Worm (Caenorhabditis elegans) whole organism, L3 larva: ENCODE measurements around the gene F19D8.2.

ENCODE experiments used
- ZK546.5 ChIP-seq: sonication (generic microtip); optimal IDR thresholded peaks from 2 replicates; lab custom pipeline; 2017; ENCODE audit warnings: missing biosample characterization, missing genetic modification characterization
- aly-2 ChIP-seq: fragments of 150-350 bp; optimal IDR thresholded peaks from 2 replicates; lab custom pipeline; 2014; ENCODE audit warnings: missing biosample characterization, missing genetic modification characterization
- ama-1 ChIP-seq: fragments of 150-350 bp; optimal IDR thresholded peaks from 2 replicates; lab custom pipeline; 2018
- ceh-16 ChIP-seq: sonication (generic microtip); optimal IDR thresholded peaks from 2 replicates; lab custom pipeline; 2017; ENCODE audit warnings: missing biosample characterization, missing genetic modification characterization
- ceh-28 ChIP-seq: fragments of 150-350 bp; optimal IDR thresholded peaks from 2 replicates; lab custom pipeline; 2014; ENCODE audit warnings: missing biosample characterization, missing genetic modification reagents, missing genetic modification characterization
- daf-12 ChIP-seq: fragments of 150-350 bp; optimal IDR thresholded peaks from 2 replicates; lab custom pipeline; 2014; ENCODE audit warnings: missing biosample characterization, missing genetic modification reagents, missing genetic modification characterization
- egl-27 ChIP-seq: sonication (generic microtip); optimal IDR thresholded peaks from 4 replicates; lab custom pipeline; 2017; ENCODE audit warnings: missing biosample characterization, missing genetic modification reagents, missing genetic modification characterization
- egl-5 ChIP-seq: fragments of 150-350 bp; optimal IDR thresholded peaks from 2 replicates; lab custom pipeline; 2017; ENCODE audit warnings: missing biosample characterization, missing genetic modification reagents, missing genetic modification characterization, inconsistent platforms
- elt-1 ChIP-seq: fragments of 150-350 bp; optimal IDR thresholded peaks from 2 replicates; lab custom pipeline; 2014; ENCODE audit warnings: missing biosample characterization, missing genetic modification characterization
- elt-2 ChIP-seq: sonication (generic microtip); optimal IDR thresholded peaks from 2 replicates; lab custom pipeline; 2016; ENCODE audit warnings: missing genetic modification reagents, mild to moderate bottlenecking, missing genetic modification characterization, missing compliant biosample characterization
- elt-3 ChIP-seq, 3 experiments: fragments of 150-350 bp in 1 of 3; sonication (generic microtip) in 2 of 3; optimal IDR thresholded peaks; 2 replicates in 2 of 3; 4 replicates in 1 of 3; lab custom pipeline; 2014 to 2017; ENCODE audit warnings: missing biosample characterization in 3 of 3, missing genetic modification characterization in 3 of 3
- fkh-2 ChIP-seq: fragments of 150-350 bp; optimal IDR thresholded peaks from 2 replicates; lab custom pipeline; 2014; ENCODE audit warnings: missing biosample characterization, missing genetic modification reagents, missing genetic modification characterization
- fos-1 ChIP-seq: fragments of 150-350 bp; optimal IDR thresholded peaks from 2 replicates; lab custom pipeline; 2014; ENCODE audit warnings: missing biosample characterization, missing genetic modification characterization
- hmg-11 ChIP-seq: sonication (generic microtip); optimal IDR thresholded peaks from 2 replicates; lab custom pipeline; 2016; ENCODE audit warnings: missing genetic modification characterization, missing compliant biosample characterization
- jun-1 ChIP-seq: fragments of 150-350 bp; optimal IDR thresholded peaks from 2 replicates; lab custom pipeline; 2014; ENCODE audit warnings: missing biosample characterization, missing genetic modification reagents, missing genetic modification characterization
- lin-15B ChIP-seq: fragments of 150-350 bp; optimal IDR thresholded peaks from 2 replicates; lab custom pipeline; 2014; ENCODE audit warnings: missing biosample characterization, missing genetic modification characterization
- lin-39 ChIP-seq: fragments of 150-350 bp; optimal IDR thresholded peaks from 2 replicates; lab custom pipeline; 2018; ENCODE audit warnings: missing biosample characterization, missing genetic modification reagents, missing genetic modification characterization
- lsy-12 ChIP-seq: sonication (generic microtip); optimal IDR thresholded peaks from 2 replicates; lab custom pipeline; 2016; ENCODE audit warnings: mild to moderate bottlenecking, missing genetic modification characterization, missing compliant biosample characterization
- mdl-1 ChIP-seq: fragments of 150-350 bp; optimal IDR thresholded peaks from 2 replicates; lab custom pipeline; 2014; ENCODE audit warnings: missing biosample characterization, missing genetic modification characterization
- mml-1 ChIP-seq: fragments of 150-350 bp; sonication (generic microtip); optimal IDR thresholded peaks from 3 replicates; lab custom pipeline; 2014; ENCODE audit warnings: missing biosample characterization, missing genetic modification characterization
- nfya-1 ChIP-seq: sonication (generic microtip); optimal IDR thresholded peaks from 2 replicates; lab custom pipeline; 2017; ENCODE audit warnings: missing genetic modification characterization, mild to moderate bottlenecking, missing compliant biosample characterization, antibody characterized with exemption, moderate library complexity; ENCODE audit not compliant: insufficient read depth
- nhr-11 ChIP-seq: fragments of 150-350 bp; optimal IDR thresholded peaks from 2 replicates; lab custom pipeline; 2014; ENCODE audit warnings: missing biosample characterization, missing genetic modification characterization
- nhr-12 ChIP-seq: fragments of 150-350 bp; optimal IDR thresholded peaks from 2 replicates; lab custom pipeline; 2014; ENCODE audit warnings: missing biosample characterization, missing genetic modification characterization
- nhr-23 ChIP-seq: fragments of 150-350 bp; optimal IDR thresholded peaks from 2 replicates; lab custom pipeline; 2014; ENCODE audit warnings: missing biosample characterization, missing genetic modification reagents, missing genetic modification characterization
- nhr-43 ChIP-seq: sonication (generic microtip); optimal IDR thresholded peaks from 2 replicates; lab custom pipeline; 2016; ENCODE audit warnings: mild to moderate bottlenecking, missing genetic modification characterization, missing compliant biosample characterization; ENCODE audit not compliant: poor library complexity, severe bottlenecking
- nhr-67 ChIP-seq: fragments of 150-350 bp; optimal IDR thresholded peaks from 2 replicates; lab custom pipeline; 2014; ENCODE audit warnings: missing biosample characterization, missing genetic modification characterization
- nhr-77 ChIP-seq: fragments of 150-350 bp; optimal IDR thresholded peaks from 2 replicates; lab custom pipeline; 2014; ENCODE audit warnings: missing biosample characterization, missing genetic modification characterization
- pha-4 ChIP-seq: fragments of 150-350 bp; optimal IDR thresholded peaks from 2 replicates; lab custom pipeline; 2014; ENCODE audit warnings: missing biosample characterization, missing genetic modification reagents, missing genetic modification characterization
- pqm-1 ChIP-seq: fragments of 150-350 bp; optimal IDR thresholded peaks from 2 replicates; lab custom pipeline; 2017; ENCODE audit warnings: missing biosample characterization, missing genetic modification characterization, inconsistent platforms
- sea-2 ChIP-seq: fragments of 150-350 bp; sonication (generic microtip); optimal IDR thresholded peaks from 4 replicates; lab custom pipeline; 2014; ENCODE audit warnings: missing biosample characterization, missing genetic modification reagents, missing genetic modification characterization
- skn-1 ChIP-seq: fragments of 150-350 bp; optimal IDR thresholded peaks from 2 replicates; lab custom pipeline; 2014; ENCODE audit warnings: missing biosample characterization, missing genetic modification characterization
- snpc-4 ChIP-seq: fragments of 150-350 bp; optimal IDR thresholded peaks from 2 replicates; lab custom pipeline; 2014; ENCODE audit warnings: missing biosample characterization, missing genetic modification characterization
- tbx-2 ChIP-seq: sonication (generic microtip); optimal IDR thresholded peaks from 2 replicates; lab custom pipeline; 2016; ENCODE audit warnings: mild to moderate bottlenecking, missing genetic modification characterization, missing compliant biosample characterization
- unc-39 ChIP-seq: sonication (generic microtip); optimal IDR thresholded peaks from 4 replicates; lab custom pipeline; 2017; ENCODE audit warnings: missing biosample characterization, missing genetic modification characterization
- zag-1 ChIP-seq: fragments of 150-350 bp; optimal IDR thresholded peaks from 2 replicates; lab custom pipeline; 2014; ENCODE audit warnings: missing biosample characterization, missing genetic modification characterization
- ztf-11 ChIP-seq: fragments of 150-350 bp; optimal IDR thresholded peaks from 2 replicates; lab custom pipeline; 2014; ENCODE audit warnings: missing biosample characterization, missing genetic modification characterization
- ztf-4 ChIP-seq: fragments of 150-350 bp; optimal IDR thresholded peaks from 2 replicates; lab custom pipeline; 2014; ENCODE audit warnings: missing biosample characterization, missing genetic modification characterization

The F19D8.2 gene

ce11 chrX:13834127-13834526, at the start of gene F19D8.2:
F19D8.2 (plus strand) TSS chrX:13834427.
- no peak for TF ChIP-seq snpc-4 (tag; lab: Kevin White, UChicago)

DNA sequence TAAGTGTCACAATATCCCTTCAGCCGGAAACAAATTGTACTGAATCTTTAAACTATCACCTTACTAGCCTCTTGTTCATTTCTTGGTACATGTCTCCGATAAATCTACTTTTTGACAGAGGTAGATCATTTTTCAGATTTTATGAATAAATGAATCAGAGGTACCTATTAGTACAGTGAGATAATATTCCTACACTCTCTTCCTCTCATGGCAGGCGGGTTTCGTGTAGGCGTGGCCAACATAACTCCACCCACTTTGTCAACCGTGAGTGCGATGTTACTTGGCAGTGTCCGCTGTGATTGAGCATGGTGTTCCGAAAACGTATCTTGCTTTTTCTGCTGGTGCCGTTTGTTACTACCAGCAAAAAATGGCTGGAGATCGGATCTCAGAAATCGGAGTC, 49.0 kb upstream of the F19D8.2 start, which contains the start of gene F55F3.4:
F55F3.4 (plus strand) TSS at position 301 of the 400 bp plus-strand sequence.
- no peak for TF ChIP-seq ama-1 (lab: Kevin White, UChicago)
- TF ChIP-seq sea-2 (GFP tag; lab: Kevin White, UChicago), result no peak
- TF ChIP-seq aly-2 (tag; lab: Kevin White, UChicago), result no peak
- no peak for TF ChIP-seq unc-39 (tag; lab: Kevin White, UChicago)
- no peak for TF ChIP-seq mml-1 (tag; lab: Kevin White, UChicago)
- no peak for TF ChIP-seq skn-1 (tag; lab: Kevin White, UChicago)
- TF ChIP-seq nhr-12 (tag; lab: Kevin White, UChicago), result no peak
- TF ChIP-seq nhr-43 (tag; lab: Kevin White, UChicago), result no peak
- TF ChIP-seq nhr-23 (tag; lab: Kevin White, UChicago), result no peak
- no peak for TF ChIP-seq egl-5 (tag; lab: Kevin White, UChicago)
- TF ChIP-seq tbx-2 (tag; lab: Kevin White, UChicago), result no peak
- no peak for TF ChIP-seq snpc-4 (tag; lab: Kevin White, UChicago)
- TF ChIP-seq nfya-1 (tag; lab: Kevin White, UChicago), result no peak
- no peak for TF ChIP-seq nhr-67 (tag; lab: Kevin White, UChicago)
- no peak for TF ChIP-seq mdl-1

- no peak for TF ChIP-seq ztf-4 (tag; lab: Kevin White, UChicago)
Observed at ce11 chrX:13790532-13790931, 43.7 kb upstream of the F19D8.2 start, which contains the start of gene ZK1086.3. ZK1086.3 (plus strand) TSS chrX:13790832.

DNA sequence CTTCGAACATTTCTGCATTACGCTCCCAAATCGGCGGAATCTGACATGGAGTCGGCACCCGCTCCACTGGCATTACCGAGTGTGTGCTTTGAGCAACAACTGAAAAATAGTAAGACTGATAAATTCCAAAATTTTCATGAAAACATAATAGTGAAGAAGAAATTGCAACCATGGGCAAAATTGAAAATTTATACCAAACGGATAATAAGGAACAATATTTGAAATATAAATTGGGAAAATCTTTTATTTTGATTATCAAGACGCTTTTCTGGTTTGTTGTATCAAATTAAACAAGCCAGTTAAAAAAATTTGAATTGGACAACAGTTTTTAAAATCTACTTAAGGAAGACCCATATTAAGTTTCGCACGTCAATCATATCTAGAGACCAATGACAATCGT, 40.7 kb upstream of the F19D8.2 start, which contains the start of gene ZK1086.2:
ZK1086.2 (minus strand) TSS at position 101 of the 400 bp plus-strand sequence.
- no peak for TF ChIP-seq ceh-16 (tag; lab: Kevin White, UChicago)
- TF ChIP-seq tbx-2 (tag; lab: Kevin White, UChicago), result no peak
- TF ChIP-seq ceh-28 (tag; lab: Kevin White, UChicago), result no peak
- TF ChIP-seq snpc-4 (tag; lab: Kevin White, UChicago), result no peak
- no peak for TF ChIP-seq zag-1 (tag; lab: Kevin White, UChicago)
- no peak for TF ChIP-seq egl-5 (tag; lab: Kevin White, UChicago)
- TF ChIP-seq lsy-12 (tag; lab: Kevin White, UChicago), result no peak
- no peak for TF ChIP-seq skn-1 (tag; lab: Kevin White, UChicago)
- no peak for TF ChIP-seq nhr-23 (tag; lab: Kevin White, UChicago)

DNA sequence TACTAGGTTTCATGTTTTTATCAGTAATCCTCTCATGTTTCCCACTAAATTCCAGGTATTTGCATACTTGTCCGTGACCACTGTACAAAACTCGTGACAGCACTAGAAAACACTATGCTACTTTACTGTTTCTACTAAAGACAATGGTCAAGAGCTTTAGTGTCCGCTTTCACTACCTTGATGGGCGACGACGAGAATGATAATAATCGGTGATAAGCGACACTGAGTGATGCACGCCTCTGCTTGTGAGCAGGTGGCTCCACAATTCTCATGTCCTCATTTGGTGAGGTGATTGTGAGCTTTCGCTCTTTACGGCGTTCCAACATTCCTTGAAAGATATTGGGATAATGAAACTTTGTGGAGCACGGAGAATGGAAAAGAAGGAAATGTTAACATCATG, 31.0 kb upstream of the F19D8.2 start:
- TF ChIP-seq ztf-4 (tag; lab: Kevin White, UChicago) (no peak), elt-3 (tag; optimal IDR thresholded peaks at IDR 0.05; lab: Kevin White, UChicago) (no peak), nhr-67 (tag; lab: Kevin White, UChicago) (no peak), ztf-11 (tag; lab: Kevin White, UChicago) (no peak), tbx-2 (tag; lab: Kevin White, UChicago) (no peak), egl-27 (tag; lab: Kevin White, UChicago) (no peak), fkh-2 (tag; lab: Kevin White, UChicago) (no peak), unc-39 (tag; lab: Kevin White, UChicago) (no peak), pqm-1 (tag; lab: Kevin White, UChicago) (peak; percentile 72), sea-2 (GFP tag; lab: Kevin White, UChicago) (no peak), skn-1 (tag; lab: Kevin White, UChicago) (peak; percentile 10), nhr-11 (tag; lab: Kevin White, UChicago) (no peak), hmg-11 (tag; lab: Kevin White, UChicago) (no peak), daf-12 (tag; lab: Kevin White, UChicago) (no peak), lsy-12 (tag; lab: Kevin White, UChicago) (no peak), pha-4 (tag; lab: Kevin White, UChicago) (peak; percentile 2), lin-15B (tag; lab: Kevin White, UChicago) (no peak), ZK546.5 (tag; lab: Kevin White, UChicago) (no peak), mdl-1 (no peak), elt-1 (no peak), jun-1 (tag; lab: Kevin White, UChicago) (no peak), elt-2 (tag; lab: Kevin White, UChicago) (peak; percentile 71), nhr-12 (tag; lab: Kevin White, UChicago) (no peak), nhr-77 (tag; lab: Kevin White, UChicago) (no peak), fos-1 (no peak), lin-39 (no peak)
